Worm (Caenorhabditis elegans) whole organism, late embryonic: ENCODE data around the gene T11F8.4.

Source experiments
- K09A11.1 ChIP-seq: sonication (generic microtip); optimal IDR thresholded peaks from 2 replicates; lab custom pipeline; 2017; ENCODE audit warnings: antibody characterized with exemption, mild to moderate bottlenecking, missing genetic modification characterization, missing compliant biosample characterization; ENCODE audit not compliant: insufficient read depth
- ceh-48 ChIP-seq: sonication (generic microtip); optimal IDR thresholded peaks from 2 replicates; lab custom pipeline; 2016; ENCODE audit warnings: missing genetic modification characterization, inconsistent platforms, missing compliant biosample characterization
- lin-11 ChIP-seq: fragments of 200-800 bp; sonication (Bioruptor generic); optimal IDR thresholded peaks from 2 replicates; lab custom pipeline; 2018; ENCODE audit warnings: mild to moderate bottlenecking, missing genetic modification characterization, missing compliant biosample characterization
- nhr-11 ChIP-seq: fragments of 150-350 bp; optimal IDR thresholded peaks from 2 replicates; lab custom pipeline; 2014; ENCODE audit warnings: missing biosample characterization, missing genetic modification characterization
- pha-4 ChIP-seq: fragments of 150-350 bp; optimal IDR thresholded peaks from 2 replicates; lab custom pipeline; 2018; ENCODE audit warnings: missing biosample characterization, missing genetic modification reagents, missing genetic modification characterization
- rnt-1 ChIP-seq: sonication (generic microtip); optimal IDR thresholded peaks from 2 replicates; lab custom pipeline; 2016; ENCODE audit warnings: missing genetic modification characterization, missing compliant biosample characterization
- ttx-3 ChIP-seq: sonication (generic microtip); optimal IDR thresholded peaks from 2 replicates; lab custom pipeline; 2016; ENCODE audit warnings: missing genetic modification reagents, missing genetic modification characterization, missing compliant biosample characterization

DNA sequence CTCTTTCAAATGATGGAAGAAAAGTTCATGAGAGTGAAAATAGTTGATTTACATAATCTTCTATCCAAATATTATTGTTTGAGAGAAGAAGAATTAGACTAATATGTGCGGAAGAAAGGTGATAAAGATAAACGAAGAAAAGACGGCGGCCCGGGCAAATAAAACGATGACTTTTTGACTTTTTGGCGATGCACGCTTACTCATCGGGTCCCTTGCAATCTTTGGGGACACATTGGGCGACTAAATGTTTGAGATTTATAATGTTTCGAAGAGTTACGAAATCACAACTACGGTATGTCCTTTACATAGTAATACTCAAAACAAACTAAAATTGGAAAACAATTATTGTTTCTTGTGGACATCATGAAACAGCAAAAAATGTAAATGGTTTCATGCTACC lies 38.4 kb upstream of the T11F8.4 start:
- TF ChIP-seq pha-4 (tag; lab: Kevin White, UChicago) (no peak), K09A11.1 (tag; lab: Kevin White, UChicago) (no peak), nhr-11 (tag; lab: Kevin White, UChicago) (no peak), rnt-1 (no peak), lin-11 (tag; lab: Kevin White, UChicago) (no peak), ttx-3 (no peak), ceh-48 (tag; lab: Kevin White, UChicago) (no peak)
